Worm (Caenorhabditis elegans) whole organism, L1 larva: ENCODE results near the gene C34B4.4.

Source experiments
- F16B12.6 ChIP-seq: fragments of 150-350 bp; optimal IDR thresholded peaks from 2 replicates; lab custom pipeline; 2014; ENCODE audit warnings: missing biosample characterization, missing genetic modification characterization
- ces-1 ChIP-seq: fragments of 150-350 bp; optimal IDR thresholded peaks from 2 replicates; lab custom pipeline; 2014; ENCODE audit warnings: missing biosample characterization, missing genetic modification reagents, missing genetic modification characterization
- tlp-1 ChIP-seq: fragments of 150-350 bp; optimal IDR thresholded peaks from 2 replicates; lab custom pipeline; 2014; ENCODE audit warnings: missing biosample characterization, missing genetic modification characterization

ce11 chrV:13064164-13064563 lies 26.0 kb upstream of the C34B4.4 start:
- TF ChIP-seq ces-1 (GFP tag; lab: Kevin White, UChicago) (no peak), F16B12.6 (no peak), tlp-1 (tag; lab: Kevin White, UChicago) (no peak)
